Worm (Caenorhabditis elegans): Measurements from ENCODE around the gene R10H10.3.
A peak's percentile ranks its signal among the peaks of the same experiment; 100 is the strongest.

Gene R10H10.3

DNA sequence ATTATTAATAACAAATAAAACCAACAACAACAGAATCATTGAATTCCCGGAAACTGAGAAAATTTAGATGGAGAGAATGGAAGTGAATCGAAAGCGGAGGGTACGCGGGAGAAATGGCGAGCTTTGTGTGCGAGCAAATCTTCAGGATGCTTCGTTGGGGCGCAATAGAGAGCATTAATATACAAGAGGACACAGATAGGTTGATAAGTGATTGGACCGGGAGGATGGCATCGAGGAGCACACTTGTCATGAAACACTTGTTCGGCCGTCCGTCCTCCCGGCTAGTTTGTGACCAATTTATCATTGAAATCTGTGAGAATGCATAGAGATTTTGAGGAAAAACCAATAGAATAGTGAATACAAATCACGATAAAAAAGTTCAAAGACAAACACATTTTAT, 33.9 kb downstream of the R10H10.3 start:
- TF ChIP-seq F13H6.1 (tag; optimal IDR thresholded peaks at IDR 0.05): peak; percentile 38
- TF ChIP-seq lin-11 (tag; optimal IDR thresholded peaks at IDR 0.05): no peak

DNA sequence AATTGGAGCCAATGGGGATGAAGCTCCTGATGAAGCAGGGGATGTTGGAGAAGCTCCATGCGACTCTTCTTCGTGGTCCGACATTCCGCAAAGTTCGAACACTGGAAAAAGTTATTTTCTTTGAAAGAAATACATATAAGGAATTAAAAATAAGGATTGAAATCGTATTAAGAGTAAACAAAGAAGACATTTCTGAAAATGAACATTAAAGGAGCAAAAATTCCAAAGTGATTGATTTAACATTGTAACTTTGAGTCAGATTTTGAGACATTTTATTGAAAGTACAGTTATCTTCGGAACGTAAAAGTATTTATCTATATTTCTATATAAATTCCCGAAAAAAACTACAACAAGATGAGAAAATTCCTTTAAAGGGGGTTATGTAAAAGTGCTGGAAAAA, 36.2 kb downstream of the R10H10.3 start, which contains the start of gene F13B12.1:
Gene F13B12.1, minus strand, starts transcription at position 101 of the 400 bp plus-strand sequence.
- TF ChIP-seq crh-2 (tag; optimal IDR thresholded peaks at IDR 0.05): no peak
- no peak for TF ChIP-seq alr-1 (tag; optimal IDR thresholded peaks at IDR 0.05)

DNA sequence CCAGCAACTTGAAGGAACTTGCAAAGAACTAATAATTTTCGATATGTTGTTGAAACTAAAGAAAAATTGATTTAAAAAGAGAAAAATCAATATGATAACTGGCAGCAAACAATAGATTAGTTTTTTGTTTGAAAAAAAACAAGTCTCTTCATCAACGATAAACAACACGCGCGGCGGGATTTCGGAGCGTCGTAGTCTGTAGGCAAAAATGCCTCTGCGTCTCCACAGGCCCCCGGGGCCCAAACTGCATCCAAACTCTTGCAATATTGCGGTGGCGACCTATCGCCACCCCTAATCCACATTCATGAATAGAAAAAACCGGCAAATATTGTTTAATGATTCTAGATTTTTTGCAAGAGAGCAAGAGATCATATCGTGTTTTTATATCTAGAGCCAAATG, 36.8 kb downstream of the R10H10.3 start:
- TF ChIP-seq gmeb-1 (tag; optimal IDR thresholded peaks at IDR 0.05) (no peak), nhr-129 (tag; optimal IDR thresholded peaks at IDR 0.05) (peak; percentile 24), unc-62 (GFP tag; optimal IDR thresholded peaks at IDR 0.05) (no peak), lsy-2 (tag; optimal IDR thresholded peaks at IDR 0.05) (peak in 1 of 2 experiments; percentile 53), fos-1 (tag; optimal IDR thresholded peaks at IDR 0.05) (peak; percentile 21), crh-2 (tag; optimal IDR thresholded peaks at IDR 0.05) (peak; percentile 6), unc-55 (GFP tag; optimal IDR thresholded peaks at IDR 0.05) (peak; percentile 47), F13H6.1 (tag; optimal IDR thresholded peaks at IDR 0.05) (peak; percentile 24), C34F6.9 (tag; optimal IDR thresholded peaks at IDR 0.05) (peak; percentile 37), nhr-23 (tag; optimal IDR thresholded peaks at IDR 0.05) (no peak), ztf-1 (GFP tag; conservative IDR thresholded peaks at IDR 0.05) (no peak)

- TF ChIP-seq zag-1 (tag; optimal IDR thresholded peaks at IDR 0.05): no peak
- TF ChIP-seq skn-1 (tag; optimal IDR thresholded peaks at IDR 0.05): peak; percentile 5
- TF ChIP-seq ztf-1 (GFP tag; conservative IDR thresholded peaks at IDR 0.05): no peak
- TF ChIP-seq fos-1 (tag; optimal IDR thresholded peaks at IDR 0.05): peak; percentile 32
- no peak for TF ChIP-seq egl-27 (tag; optimal IDR thresholded peaks at IDR 0.05)
- TF ChIP-seq sma-3 (GFP tag; optimal IDR thresholded peaks at IDR 0.05): no peak
- no peak for TF ChIP-seq sem-4 (tag; optimal IDR thresholded peaks at IDR 0.05)
Measured at ce11 chrIV:10429129-10429528, 40.8 kb downstream of the R10H10.3 start, which contains the start of gene F13B12.2. Gene F13B12.2 (minus strand): TSS chrIV:10429130.

ce11 chrIV:10430507-10430906, 42.2 kb downstream of the R10H10.3 start:
- TF ChIP-seq mbf-1 (tag; optimal IDR thresholded peaks at IDR 0.05) (no peak), lin-39 (tag; optimal IDR thresholded peaks at IDR 0.05) (no peak), zag-1 (tag; optimal IDR thresholded peaks at IDR 0.05) (no peak), ceh-82 (tag; optimal IDR thresholded peaks at IDR 0.05) (no peak), gmeb-1 (tag; optimal IDR thresholded peaks at IDR 0.05) (no peak), nhr-77 (tag; optimal IDR thresholded peaks at IDR 0.05) (no peak), mab-5 (tag; optimal IDR thresholded peaks at IDR 0.05) (no peak), nhr-129 (tag; optimal IDR thresholded peaks at IDR 0.05) (no peak), nhr-23 (tag; optimal IDR thresholded peaks at IDR 0.05) (no peak), ztf-4 (tag; optimal IDR thresholded peaks at IDR 0.05) (no peak), ztf-1 (GFP tag; conservative IDR thresholded peaks at IDR 0.05) (no peak), nhr-6 (tag; optimal IDR thresholded peaks at IDR 0.05) (no peak), nhr-25 (tag; optimal IDR thresholded peaks at IDR 0.05) (no peak), sma-3 (GFP tag; optimal IDR thresholded peaks at IDR 0.05) (no peak)

DNA sequence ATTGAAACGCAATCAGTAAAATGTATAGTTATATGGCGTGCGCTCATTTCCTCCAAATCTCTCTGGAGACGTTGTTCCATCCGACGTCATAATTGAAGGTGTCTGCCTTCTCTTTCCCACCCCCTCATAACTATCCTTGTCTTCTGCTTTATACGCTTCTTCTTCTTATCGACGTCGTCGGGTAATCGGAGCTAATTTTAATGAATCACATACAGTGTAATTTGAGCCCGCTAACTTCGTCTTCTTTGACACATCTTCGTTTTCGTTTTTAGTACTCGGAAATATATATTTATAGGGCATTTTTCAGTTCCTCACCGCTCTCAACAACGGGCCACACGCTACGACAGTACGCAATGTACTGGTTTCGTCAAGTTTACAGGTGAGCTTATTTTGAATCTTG, 48.1 kb downstream of the R10H10.3 start, which contains the start of gene ins-1:
Gene ins-1, plus strand, starts transcription at position 301 of the 400 bp plus-strand sequence.
- no peak for TF ChIP-seq dmd-4 (tag; optimal IDR thresholded peaks at IDR 0.05)
- TF ChIP-seq unc-39 (tag; optimal IDR thresholded peaks at IDR 0.05): no peak
- no peak for TF ChIP-seq elt-1 (tag; optimal IDR thresholded peaks at IDR 0.05)
- no peak for TF ChIP-seq lin-11 (tag; optimal IDR thresholded peaks at IDR 0.05)
- no peak for TF ChIP-seq unc-62 (GFP tag; optimal IDR thresholded peaks at IDR 0.05)
- no peak for TF ChIP-seq ama-1 (optimal IDR thresholded peaks at IDR 0.05)
- no peak for TF ChIP-seq ztf-11 (tag; optimal IDR thresholded peaks at IDR 0.05)
- no peak for TF ChIP-seq nhr-237 (tag; optimal IDR thresholded peaks at IDR 0.05)
- TF ChIP-seq alr-1 (tag; optimal IDR thresholded peaks at IDR 0.05): no peak
- no peak for TF ChIP-seq nhr-12 (tag; optimal IDR thresholded peaks at IDR 0.05)
- TF ChIP-seq ZK546.5 (tag; optimal IDR thresholded peaks at IDR 0.05): no peak
- no peak for TF ChIP-seq ceh-82 (tag; optimal IDR thresholded peaks at IDR 0.05)
- no peak for TF ChIP-seq crh-2 (tag; optimal IDR thresholded peaks at IDR 0.05)
- TF ChIP-seq gmeb-1 (tag; optimal IDR thresholded peaks at IDR 0.05): no peak
